Fruit fly (Drosophila melanogaster) whole organism, embryonic: ENCODE data around the gene Socs36E.

Experiments
- BEAF-32 ChIP-seq: fragments of 200-800 bp; sonication (Bioruptor generic); optimal IDR thresholded peaks from 3 replicates; lab custom pipeline; 2017; ENCODE audit warnings: missing biosample characterization, missing genetic modification characterization, mild to moderate bottlenecking, moderate library complexity, missing genetic modification reagents
- CG10462 ChIP-seq: fragments of 200-800 bp; sonication (Bioruptor generic); optimal IDR thresholded peaks from 2 replicates; lab custom pipeline; 2016; ENCODE audit warnings: missing biosample characterization, missing genetic modification characterization
- CG10565 ChIP-seq: fragments of 200-800 bp; sonication (Bioruptor generic); optimal IDR thresholded peaks from 3 replicates; lab custom pipeline; 2016; ENCODE audit warnings: missing biosample characterization, mild to moderate bottlenecking, missing genetic modification characterization
- CG12219 ChIP-seq: fragments of 200-800 bp; sonication (Bioruptor generic); optimal IDR thresholded peaks from 3 replicates; lab custom pipeline; 2018; ENCODE audit warnings: missing biosample characterization, mild to moderate bottlenecking, missing genetic modification characterization
- CG12942 ChIP-seq: fragments of 200-800 bp; sonication (Bioruptor generic); optimal IDR thresholded peaks from 3 replicates; lab custom pipeline; 2016; ENCODE audit warnings: missing biosample characterization, missing genetic modification characterization
- CG14710 ChIP-seq: fragments of 200-800 bp; sonication (Bioruptor generic); optimal IDR thresholded peaks from 3 replicates; lab custom pipeline; 2019; ENCODE audit warnings: missing biosample characterization, mild to moderate bottlenecking, missing genetic modification characterization, moderate library complexity
- CG15601 ChIP-seq: fragments of 200-800 bp; sonication (Bioruptor generic); optimal IDR thresholded peaks from 3 replicates; lab custom pipeline; 2019; ENCODE audit warnings: missing biosample characterization, mild to moderate bottlenecking, missing genetic modification characterization, moderate library complexity
- CG15696 ChIP-seq: fragments of 200-800 bp; sonication (Bioruptor generic); optimal IDR thresholded peaks from 2 replicates; lab custom pipeline; 2019; ENCODE audit warnings: missing biosample characterization, mild to moderate bottlenecking, missing genetic modification characterization, moderate library complexity
- CG1792 ChIP-seq: fragments of 200-800 bp; sonication (Bioruptor generic); optimal IDR thresholded peaks from 2 replicates; lab custom pipeline; 2016; ENCODE audit warnings: missing biosample characterization, missing genetic modification characterization
- CG18011 ChIP-seq: fragments of 200-800 bp; sonication (Bioruptor generic); optimal IDR thresholded peaks from 2 replicates; lab custom pipeline; 2017; ENCODE audit warnings: missing biosample characterization, missing genetic modification characterization, mild to moderate bottlenecking, moderate library complexity, missing genotype
- CG2199 ChIP-seq: fragments of 200-800 bp; sonication (Bioruptor generic); IDR thresholded peaks from 3 replicates; pipeline ENCODE4 v1.3.6; 2022; ENCODE audit warnings: missing biosample characterization, missing genetic modification characterization
- CG32767 ChIP-seq: fragments of 200-800 bp; sonication (Bioruptor generic); IDR thresholded peaks from 2 replicates; pipeline ENCODE4 v1.3.6; 2022; ENCODE audit warnings: missing biosample characterization, missing genetic modification characterization
- CG3726 ChIP-seq: fragments of 200-800 bp; sonication (Bioruptor generic); IDR thresholded peaks from 3 replicates; pipeline ENCODE4, ENCODE4 v1.3.6; 2022; ENCODE audit warnings: missing biosample characterization, missing genetic modification characterization
- CG42726 ChIP-seq: fragments of 200-800 bp; sonication (Bioruptor generic); IDR thresholded peaks from 2 replicates; pipeline ENCODE4 v1.3.6; 2022; ENCODE audit warnings: missing biosample characterization, missing genetic modification characterization; ENCODE audit not compliant: partially characterized antibody
- CG4424 ChIP-seq: fragments of 200-800 bp; sonication (Bioruptor generic); optimal IDR thresholded peaks from 3 replicates; lab custom pipeline; 2016; ENCODE audit warnings: missing biosample characterization, missing genetic modification characterization
- CG4617 ChIP-seq: fragments of 200-800 bp; sonication (Bioruptor generic); optimal IDR thresholded peaks from 3 replicates; lab custom pipeline; 2016; ENCODE audit warnings: missing biosample characterization, missing genetic modification characterization, borderline replicate concordance
- CG8924 ChIP-seq: fragments of 200-800 bp; optimal IDR thresholded peaks from 3 replicates; lab custom pipeline; 2019; ENCODE audit warnings: missing biosample characterization, mild to moderate bottlenecking, missing genetic modification characterization, moderate library complexity
- Dek ChIP-seq: fragments of 200-800 bp; sonication (Bioruptor generic); optimal IDR thresholded peaks from 3 replicates; lab custom pipeline; 2019; ENCODE audit warnings: missing biosample characterization, mild to moderate bottlenecking, missing genetic modification characterization, moderate library complexity
- Doc2 ChIP-seq: fragments of 200-800 bp; sonication (Bioruptor generic); IDR thresholded peaks from 2 replicates; pipeline ENCODE4 v1.3.6; 2022; ENCODE audit warnings: missing biosample characterization, missing genetic modification characterization
- E2f1 ChIP-seq: fragments of 200-800 bp; sonication (Bioruptor generic); IDR thresholded peaks from 2 replicates; pipeline ENCODE4 v1.3.6; 2022; ENCODE audit warnings: missing biosample characterization, missing genetic modification characterization
- Fer1 ChIP-seq: fragments of 200-800 bp; sonication (Bioruptor generic); optimal IDR thresholded peaks from 2 replicates; lab custom pipeline; 2017; ENCODE audit warnings: missing biosample characterization, mild to moderate bottlenecking, missing genetic modification characterization
- Fer3 ChIP-seq: fragments of 200-800 bp; sonication (Bioruptor generic); optimal IDR thresholded peaks from 2 replicates; lab custom pipeline; 2018; ENCODE audit warnings: missing biosample characterization, mild to moderate bottlenecking, missing genetic modification characterization, moderate library complexity
- HLH54F ChIP-seq: fragments of 200-800 bp; sonication (Bioruptor generic); optimal IDR thresholded peaks from 3 replicates; lab custom pipeline; 2016; ENCODE audit warnings: missing biosample characterization, missing genetic modification characterization
- Meics ChIP-seq: fragments of 200-800 bp; sonication (Bioruptor generic); optimal IDR thresholded peaks from 2 replicates; lab custom pipeline; 2017; ENCODE audit warnings: missing biosample characterization, mild to moderate bottlenecking, missing genetic modification characterization
- Mrtf ChIP-seq: fragments of 200-800 bp; sonication (Bioruptor generic); IDR thresholded peaks from 3 replicates; pipeline ENCODE4 v1.3.6; 2022; ENCODE audit warnings: missing biosample characterization, missing genetic modification characterization
- NfI ChIP-seq: fragments of 200-800 bp; sonication (Bioruptor generic); optimal IDR thresholded peaks from 3 replicates; lab custom pipeline; 2018; ENCODE audit warnings: missing biosample characterization, mild to moderate bottlenecking, missing genetic modification characterization, moderate library complexity
- Poxn ChIP-seq: fragments of 200-800 bp; sonication (Bioruptor generic); IDR thresholded peaks from 2 replicates; pipeline ENCODE4 v1.3.6; 2022; ENCODE audit warnings: missing biosample characterization, missing genetic modification characterization
- Ptx1 ChIP-seq: fragments of 200-800 bp; sonication (Bioruptor generic); IDR thresholded peaks from 2 replicates; pipeline ENCODE4 v1.3.6; 2022; ENCODE audit warnings: missing biosample characterization, missing genetic modification characterization
- ara ChIP-seq: fragments of 200-800 bp; sonication (Bioruptor generic); IDR thresholded peaks from 2 replicates; pipeline ENCODE4 v1.3.6; 2022; ENCODE audit warnings: missing biosample characterization, missing genetic modification characterization
- bbx ChIP-seq: fragments of 200-800 bp; sonication (Bioruptor generic); IDR thresholded peaks from 2 replicates; pipeline ENCODE4 v1.3.6; 2022; ENCODE audit warnings: missing biosample characterization, missing genetic modification characterization; ENCODE audit not compliant: partially characterized antibody
- br ChIP-seq: fragments of >200 bp; optimal IDR thresholded peaks from 2 replicates; lab custom pipeline; 2017
- bsh ChIP-seq, 2 experiments: fragments of 200-800 bp; sonication (Bioruptor generic); optimal IDR thresholded peaks; 2 replicates each; lab custom pipeline; 2017 to 2018; ENCODE audit warnings: mild to moderate bottlenecking in 2 of 2, missing biosample characterization in 2 of 2, missing genetic modification characterization in 2 of 2, moderate library complexity in 1 of 2
- cato ChIP-seq: fragments of 200-800 bp; sonication (Bioruptor generic); optimal IDR thresholded peaks from 2 replicates; lab custom pipeline; 2016; ENCODE audit warnings: missing biosample characterization, missing genetic modification characterization, borderline replicate concordance
- chn ChIP-seq: fragments of 200-800 bp; sonication (Bioruptor generic); optimal IDR thresholded peaks from 2 replicates; lab custom pipeline; 2016; ENCODE audit warnings: missing biosample characterization, missing genetic modification characterization
- crol ChIP-seq: fragments of 200-800 bp; sonication (Bioruptor generic); IDR thresholded peaks from 2 replicates; pipeline ENCODE4 v1.3.6; 2022; ENCODE audit warnings: missing biosample characterization, missing genetic modification characterization
- ewg ChIP-seq: fragments of 200-800 bp; sonication (Bioruptor generic); optimal IDR thresholded peaks from 3 replicates; lab custom pipeline; 2017; ENCODE audit warnings: mild to moderate bottlenecking, missing biosample characterization, missing genetic modification reagents, missing genetic modification characterization
- fd3F ChIP-seq: fragments of 200-800 bp; sonication (Bioruptor generic); optimal IDR thresholded peaks from 2 replicates; lab custom pipeline; 2018; ENCODE audit warnings: missing biosample characterization, mild to moderate bottlenecking, missing genetic modification characterization, moderate library complexity
- gcm ChIP-seq: fragments of 200-800 bp; sonication (Bioruptor generic); optimal IDR thresholded peaks from 2 replicates; lab custom pipeline; 2019; ENCODE audit warnings: missing biosample characterization, mild to moderate bottlenecking, missing genetic modification characterization, moderate library complexity
- gfzf ChIP-seq: fragments of 200-800 bp; sonication (Bioruptor generic); optimal IDR thresholded peaks from 2 replicates; lab custom pipeline; 2016; ENCODE audit warnings: missing biosample characterization, mild to moderate bottlenecking, missing genetic modification characterization, moderate library complexity
- ind ChIP-seq: fragments of 200-800 bp; sonication (Bioruptor generic); optimal IDR thresholded peaks from 3 replicates; lab custom pipeline; 2016; ENCODE audit warnings: missing biosample characterization, missing genetic modification characterization
- lilli ChIP-seq: fragments of 200-800 bp; sonication (Bioruptor generic); optimal IDR thresholded peaks from 3 replicates; lab custom pipeline; 2016; ENCODE audit warnings: missing biosample characterization, missing genetic modification characterization
- lmd ChIP-seq: fragments of 200-800 bp; sonication (Bioruptor generic); IDR thresholded peaks from 2 replicates; pipeline ENCODE4 v1.3.6; 2022; ENCODE audit warnings: missing biosample characterization, missing genetic modification characterization
- org-1 ChIP-seq: fragments of 200-800 bp; sonication (Bioruptor generic); optimal IDR thresholded peaks from 2 replicates; lab custom pipeline; 2017; ENCODE audit warnings: missing biosample characterization, missing genetic modification characterization
- prd ChIP-seq, 3 experiments: fragments of >200 bp in 2 of 3; fragments of 200-800 bp in 1 of 3; sonication (Bioruptor generic) in 1 of 3; optimal IDR thresholded peaks in 2 of 3; IDR thresholded peaks in 1 of 3; 2 replicates in 2 of 3; 3 replicates in 1 of 3; pipeline versions ENCODE4 v1.3.6 to Lab custom; 2017 to 2022; ENCODE audit warnings: missing biosample characterization in 1 of 3, missing genetic modification characterization in 1 of 3
- repo ChIP-seq: fragments of 200-800 bp; sonication (Bioruptor generic); optimal IDR thresholded peaks from 2 replicates; lab custom pipeline; 2016; ENCODE audit warnings: missing biosample characterization, missing genetic modification characterization
- salm ChIP-seq: fragments of 200-800 bp; sonication (Bioruptor generic); optimal IDR thresholded peaks from 2 replicates; lab custom pipeline; 2018; ENCODE audit warnings: missing biosample characterization, mild to moderate bottlenecking, missing genetic modification characterization
- slbo ChIP-seq: fragments of 200-800 bp; sonication (Bioruptor generic); IDR thresholded peaks from 2 replicates; pipeline ENCODE4 v1.3.6; 2022; ENCODE audit warnings: missing biosample characterization, missing genetic modification characterization
- sr ChIP-seq: fragments of 200-800 bp; sonication (Bioruptor generic); IDR thresholded peaks from 3 replicates; pipeline ENCODE4 v1.3.6; 2022; ENCODE audit warnings: missing biosample characterization, missing genetic modification characterization
- wek ChIP-seq: fragments of 200-800 bp; sonication (Bioruptor generic); optimal IDR thresholded peaks from 3 replicates; lab custom pipeline; 2018; ENCODE audit warnings: missing biosample characterization, mild to moderate bottlenecking, missing genetic modification characterization, moderate library complexity
- yki ChIP-seq: fragments of >200 bp; optimal IDR thresholded peaks from 3 replicates; lab custom pipeline; 2018

Gene Socs36E

DNA sequence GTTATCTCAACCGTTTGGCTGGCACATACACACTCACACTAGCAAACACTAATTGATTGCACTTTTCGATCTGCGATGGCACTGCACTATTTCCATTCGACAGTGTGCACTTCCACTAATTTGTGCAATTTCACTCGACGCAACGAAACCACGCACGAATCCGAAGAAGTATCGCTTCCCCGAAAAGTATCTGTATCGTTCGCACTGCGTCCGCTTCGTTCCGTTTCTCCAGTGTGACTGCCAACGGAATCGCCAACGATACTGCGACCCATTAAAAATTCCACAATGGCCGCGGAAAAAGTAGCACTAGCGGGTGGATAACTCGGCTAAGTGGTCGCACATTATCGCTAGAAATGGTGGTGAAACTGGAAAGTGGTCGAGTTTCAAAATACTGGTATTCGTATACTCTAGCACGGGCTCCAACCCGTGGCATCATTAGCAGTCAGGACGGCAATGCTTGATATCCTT is at the start of gene Socs36E:
TSS of gene Socs36E (minus strand) at position 246 of the 468 bp plus-strand sequence.
- TF ChIP-seq HLH54F (GFP tag; lab: Kevin White, UChicago) = peak; percentile 23
- peak; percentile 59 for TF ChIP-seq repo (GFP tag; lab: Kevin White, UChicago)
- TF ChIP-seq CG42726 = peak; percentile 84
- no peak for TF ChIP-seq E2f1 (GFP tag; lab: Robert Waterston, UW)
- peak; percentile 58 for TF ChIP-seq Dek
- no peak for TF ChIP-seq Poxn
- TF ChIP-seq CG32767 (GFP tag; lab: Robert Waterston, UW) = peak; percentile 58
- TF ChIP-seq slbo (GFP tag; lab: Robert Waterston, UW) = peak; percentile 40; the same call in 1 of the 2 replicates
- no peak for TF ChIP-seq CG10462 (GFP tag; lab: Kevin White, UChicago)
- TF ChIP-seq CG3726 (GFP tag; lab: Robert Waterston, UW) = no peak; the same call in 2 of the 3 replicates
- TF ChIP-seq BEAF-32 (GFP tag; lab: Kevin White, UChicago) = peak; percentile 70
- no peak for TF ChIP-seq CG15696
- TF ChIP-seq CG12942 (GFP tag; lab: Kevin White, UChicago) = no peak
- TF ChIP-seq CG1792 (GFP tag; lab: Kevin White, UChicago) = no peak
- TF ChIP-seq CG4617 (GFP tag; lab: Kevin White, UChicago) = peak; percentile 38
- peak; percentile 55 for TF ChIP-seq CG8924 (tag; lab: Kevin White, UChicago)
- no peak for TF ChIP-seq Meics (GFP tag; lab: Kevin White, UChicago)
- peak; percentile 5 for TF ChIP-seq org-1
- TF ChIP-seq CG10565 = no peak
- TF ChIP-seq cato (GFP tag; lab: Kevin White, UChicago) = no peak
- TF ChIP-seq bbx (GFP tag; lab: Robert Waterston, UW) = peak; percentile 72
- peak; percentile 90; the same call in 2 of the 3 replicates for TF ChIP-seq CG2199 (GFP tag; lab: Robert Waterston, UW)
- no peak for TF ChIP-seq Ptx1
- peak; percentile 10 to 19 for TF ChIP-seq bsh (GFP tag; optimal IDR thresholded peaks at IDR 0.05; lab: Kevin White, UChicago)
- no peak for TF ChIP-seq fd3F (GFP tag; lab: Kevin White, UChicago)
- no peak for TF ChIP-seq lmd (GFP tag; lab: Robert Waterston, UW)
- no peak for TF ChIP-seq Fer3 (tag; lab: Kevin White, UChicago)
- no peak for TF ChIP-seq crol
- no peak for TF ChIP-seq lilli (GFP tag; lab: Kevin White, UChicago)
- peak; percentile 39; the same call in 1 of the 3 replicates for TF ChIP-seq sr (GFP tag; lab: Robert Waterston, UW)
- no peak for TF ChIP-seq Doc2 (GFP tag; lab: Robert Waterston, UW)
- TF ChIP-seq ara (GFP tag; lab: Robert Waterston, UW) = no peak
- TF ChIP-seq br = no peak
- TF ChIP-seq ewg (GFP tag; lab: Kevin White, UChicago) = no peak
- TF ChIP-seq CG12219 (GFP tag; lab: Kevin White, UChicago) = no peak
- TF ChIP-seq chn (GFP tag; lab: Kevin White, UChicago) = no peak
- TF ChIP-seq prd (optimal IDR thresholded peaks at IDR 0.05; lab: Kevin White, UChicago) = no peak
- TF ChIP-seq prd (GFP tag; IDR thresholded peaks at IDR 0.05; lab: Robert Waterston, UW) = 0 out of 3 replicates have a peak, but pooled peaks have one; percentile 27
- TF ChIP-seq wek (GFP tag; lab: Kevin White, UChicago) = no peak
- TF ChIP-seq CG18011 = no peak
- TF ChIP-seq CG15601 (tag; lab: Kevin White, UChicago) = peak; percentile 38
- no peak for TF ChIP-seq CG4424 (GFP tag; lab: Kevin White, UChicago)
- peak; percentile 32 for TF ChIP-seq Fer1 (GFP tag; lab: Kevin White, UChicago)
- TF ChIP-seq Mrtf (GFP tag; lab: Robert Waterston, UW) = no peak
- peak; percentile 80 for TF ChIP-seq CG14710
- TF ChIP-seq gfzf (GFP tag; lab: Kevin White, UChicago) = peak; percentile 100
- TF ChIP-seq NfI = peak; percentile 37
- peak; percentile 22 for TF ChIP-seq salm
- no peak for TF ChIP-seq ind (GFP tag; lab: Kevin White, UChicago)
- no peak for TF ChIP-seq gcm (GFP tag; lab: Kevin White, UChicago)
- peak; percentile 25 for TF ChIP-seq yki (lab: Kevin White, UChicago)
